Fruit fly (Drosophila melanogaster) Kc167 (cell line): ENCODE measurements around the gene Eip78C.

Source experiments
- Myc ChIP-seq: fragments of >200 bp; optimal IDR thresholded peaks from 2 replicates; lab custom pipeline; 2017; ENCODE audit warnings: missing external identifiers
- Sin3A ChIP-seq: fragments of >200 bp; optimal IDR thresholded peaks from 2 replicates; lab custom pipeline; 2018; ENCODE audit warnings: missing external identifiers
- h ChIP-seq: fragments of >200 bp; optimal IDR thresholded peaks from 3 replicates; lab custom pipeline; 2018; ENCODE audit warnings: missing external identifiers
- insv ChIP-seq: fragments of >200 bp; optimal IDR thresholded peaks from 3 replicates; lab custom pipeline; 2018; ENCODE audit warnings: missing external identifiers
- psq ChIP-seq: fragments of >200 bp; optimal IDR thresholded peaks from 2 replicates; lab custom pipeline; 2017; ENCODE audit warnings: missing external identifiers
- ttk ChIP-seq: sonication (Bioruptor generic); optimal IDR thresholded peaks from 2 replicates; lab custom pipeline; 2017; ENCODE audit warnings: missing external identifiers

- no peak for TF ChIP-seq ttk (lab: Kevin White, UChicago)
- TF ChIP-seq h (lab: Kevin White, UChicago): no peak
- TF ChIP-seq psq (lab: Kevin White, UChicago): no peak
- TF ChIP-seq Myc (lab: Kevin White, UChicago): no peak
- no peak for TF ChIP-seq Sin3A (lab: Kevin White, UChicago)
- TF ChIP-seq insv (lab: Kevin White, UChicago): no peak
These were observed 63.9 kb downstream of the Eip78C start for dm6 chr3L:21290336-21290735.
